Fruit fly (Drosophila melanogaster): ENCODE measurements around the gene COX6CL.
A peak's percentile ranks its signal among the peaks of the same experiment; 100 is the strongest.

The COX6CL gene

DNA sequence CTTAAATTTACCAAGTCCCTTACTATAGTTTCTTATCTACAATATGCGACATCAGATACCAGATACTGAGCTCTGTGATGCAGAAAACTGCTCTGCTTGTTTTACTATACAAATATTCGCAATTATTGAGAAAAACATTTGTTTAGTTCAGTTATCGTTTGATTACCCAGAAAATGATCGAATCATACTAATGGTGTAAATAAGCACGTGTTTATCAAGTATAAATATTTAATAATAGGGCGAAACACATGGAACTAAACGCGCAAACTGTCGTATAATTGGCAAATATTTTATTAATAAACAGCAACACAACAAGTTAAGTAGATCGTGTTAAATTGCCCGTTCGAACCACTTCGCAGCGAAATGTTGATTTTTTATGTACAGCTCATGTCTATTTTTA is 20.3 kb downstream of the COX6CL start (continued):
- TF ChIP-seq Hey (tag; optimal IDR thresholded peaks at IDR 0.05) (no peak), Optix (GFP tag; IDR thresholded peaks at IDR 0.05) (no peak), Ravus (GFP tag; IDR thresholded peaks at IDR 0.05) (no peak), CG42726 (GFP tag; IDR thresholded peaks at IDR 0.05; ENCODE audit: partially characterized antibody) (no peak), pzg (GFP tag; optimal IDR thresholded peaks at IDR 0.05) (no peak), shn (GFP tag; optimal IDR thresholded peaks at IDR 0.05) (no peak), pho (GFP tag; optimal IDR thresholded peaks at IDR 0.05) (peak; percentile 60), Hsf (GFP tag; optimal IDR thresholded peaks at IDR 0.05) (peak; percentile 14), esg (GFP tag; conservative IDR thresholded peaks at IDR 0.05) (no peak), az2 (GFP tag; optimal IDR thresholded peaks at IDR 0.05) (no peak), GATAe (GFP tag; conservative IDR thresholded peaks at IDR 0.05) (peak; percentile 38; the same call in 1 of the 2 replicates), Atf6 (GFP tag; IDR thresholded peaks at IDR 0.05) (peak; percentile 82), CHES-1-like (GFP tag; optimal IDR thresholded peaks at IDR 0.05) (no peak), CG17328 (GFP tag; IDR thresholded peaks at IDR 0.05) (no peak), CG7745 (tag; optimal IDR thresholded peaks at IDR 0.05) (no peak), onecut (GFP tag; IDR thresholded peaks at IDR 0.05) (no peak), mam (GFP tag; optimal IDR thresholded peaks at IDR 0.05) (no peak), E2f2 (GFP tag; IDR thresholded peaks at IDR 0.05) (0 out of 2 replicates have a peak, but pooled peaks have one; percentile 29), h (optimal IDR thresholded peaks at IDR 0.05) (no peak), cas (GFP tag; IDR thresholded peaks at IDR 0.05) (no peak), CG1603 (tag; optimal IDR thresholded peaks at IDR 0.05) (peak; percentile 65), E2f1 (GFP tag; IDR thresholded peaks at IDR 0.05) (no peak), CG12299 (tag; optimal IDR thresholded peaks at IDR 0.05) (peak; percentile 51), CG3163 (GFP tag; optimal IDR thresholded peaks at IDR 0.05) (no peak), NK7.1 (GFP tag; optimal IDR thresholded peaks at IDR 0.05) (peak; percentile 24), CG9876 (GFP tag; optimal IDR thresholded peaks at IDR 0.05) (no peak), Adf1 (GFP tag; IDR thresholded peaks at IDR 0.05) (0 out of 2 replicates have a peak, but pooled peaks have one; percentile 34), CG17385 (GFP tag; optimal IDR thresholded peaks at IDR 0.05) (peak; percentile 24), CrebB (tag; optimal IDR thresholded peaks at IDR 0.05) (peak; percentile 37), CG12769 (tag; optimal IDR thresholded peaks at IDR 0.05) (peak; percentile 89), slou (GFP tag; optimal IDR thresholded peaks at IDR 0.05) (no peak), vnd (GFP tag; IDR thresholded peaks at IDR 0.05; ENCODE audit: partially characterized antibody) (no peak), zen (tag; optimal IDR thresholded peaks at IDR 0.05) (no peak), vfl (GFP tag; optimal IDR thresholded peaks at IDR 0.05) (peak; percentile 23), CG17359 (tag; optimal IDR thresholded peaks at IDR 0.05) (peak; percentile 55), Hr39 (optimal IDR thresholded peaks at IDR 0.05) (no peak), CG10366 (GFP tag; IDR thresholded peaks at IDR 0.05) (0 out of 2 replicates have a peak, but pooled peaks have one; percentile 8), Dref (GFP tag; IDR thresholded peaks at IDR 0.05) (no peak), gt (GFP tag; IDR thresholded peaks at IDR 0.05) (no peak), CG10267 (tag; optimal IDR thresholded peaks at IDR 0.05) (no peak), BtbVII (GFP tag; optimal IDR thresholded peaks at IDR 0.05) (peak; percentile 80), CG4820 (GFP tag; optimal IDR thresholded peaks at IDR 0.05) (peak; percentile 5), zfh2 (GFP tag; optimal IDR thresholded peaks at IDR 0.05) (no peak), CG17361 (GFP tag; IDR thresholded peaks at IDR 0.05) (peak; percentile 41; the same call in 1 of the 3 replicates), ara (GFP tag; IDR thresholded peaks at IDR 0.05) (no peak), CG17612 (GFP tag; IDR thresholded peaks at IDR 0.05) (no peak), Lhr (GFP tag; optimal IDR thresholded peaks at IDR 0.05) (no peak), CG16863 (GFP tag; optimal IDR thresholded peaks at IDR 0.05) (no peak), inv (GFP tag; IDR thresholded peaks at IDR 0.05; ENCODE audit: partially characterized antibody) (no peak), Lim3 (GFP tag; IDR thresholded peaks at IDR 0.05) (no peak), Hmx (GFP tag; optimal IDR thresholded peaks at IDR 0.05) (no peak), CG31365 (tag; optimal IDR thresholded peaks at IDR 0.05) (peak; percentile 30), MESR4 (GFP tag; optimal IDR thresholded peaks at IDR 0.05) (no peak)

All from whole organism, embryonic.